Fruit fly (Drosophila melanogaster) whole organism, embryonic: ENCODE data around the gene CG8892.

Experiments
- CG10209 ChIP-seq: fragments of 200-800 bp; sonication (Bioruptor generic); optimal IDR thresholded peaks from 3 replicates; lab custom pipeline; 2017; ENCODE audit warnings: missing biosample characterization, mild to moderate bottlenecking, missing genetic modification characterization, missing genetic modification reagents
- CG10321 ChIP-seq: fragments of 200-800 bp; sonication (Bioruptor generic); IDR thresholded peaks from 2 replicates; pipeline ENCODE4 v1.3.6; 2022; ENCODE audit warnings: missing biosample characterization, missing genetic modification characterization
- CG10543 ChIP-seq: fragments of 200-800 bp; sonication (Bioruptor generic); optimal IDR thresholded peaks from 3 replicates; lab custom pipeline; 2017; ENCODE audit warnings: missing biosample characterization, mild to moderate bottlenecking, missing genetic modification characterization, moderate library complexity
- CG11504 ChIP-seq: fragments of 200-800 bp; sonication (Bioruptor generic); optimal IDR thresholded peaks from 3 replicates; lab custom pipeline; 2019; ENCODE audit warnings: missing biosample characterization, mild to moderate bottlenecking, missing genetic modification characterization, moderate library complexity
- CG12155 ChIP-seq: fragments of 200-800 bp; sonication (Bioruptor generic); optimal IDR thresholded peaks from 3 replicates; lab custom pipeline; 2016; ENCODE audit warnings: missing biosample characterization, missing genetic modification characterization
- CG16813 ChIP-seq: fragments of 200-800 bp; sonication (Bioruptor generic); IDR thresholded peaks from 3 replicates; pipeline ENCODE4 v1.3.6; 2022; ENCODE audit warnings: missing biosample characterization, missing genetic modification characterization; ENCODE audit not compliant: partially characterized antibody
- CG1792 ChIP-seq: fragments of 200-800 bp; sonication (Bioruptor generic); optimal IDR thresholded peaks from 2 replicates; lab custom pipeline; 2016; ENCODE audit warnings: missing biosample characterization, missing genetic modification characterization
- CG18262 ChIP-seq: fragments of 200-800 bp; optimal IDR thresholded peaks from 3 replicates; lab custom pipeline; 2019; ENCODE audit warnings: missing biosample characterization, mild to moderate bottlenecking, missing genetic modification characterization, moderate library complexity
- CG18476 ChIP-seq: fragments of 200-800 bp; sonication (Bioruptor generic); optimal IDR thresholded peaks from 2 replicates; lab custom pipeline; 2016; ENCODE audit warnings: missing biosample characterization, mild to moderate bottlenecking, missing genetic modification characterization
- CG2129 ChIP-seq: fragments of 200-800 bp; sonication (Bioruptor generic); IDR thresholded peaks from 2 replicates; pipeline ENCODE4 v1.3.6; 2022; ENCODE audit warnings: missing biosample characterization, missing genetic modification characterization; ENCODE audit not compliant: partially characterized antibody
- CG2678 ChIP-seq: fragments of 200-800 bp; sonication (Bioruptor generic); optimal IDR thresholded peaks from 3 replicates; lab custom pipeline; 2019; ENCODE audit warnings: missing biosample characterization, mild to moderate bottlenecking, missing genetic modification characterization, moderate library complexity
- CG31224 ChIP-seq: fragments of 200-800 bp; sonication (Bioruptor generic); IDR thresholded peaks from 2 replicates; pipeline ENCODE4 v1.3.6; 2022; ENCODE audit warnings: missing biosample characterization, missing genetic modification characterization
- CG31388 ChIP-seq: fragments of 200-800 bp; sonication (Bioruptor generic); optimal IDR thresholded peaks from 2 replicates; lab custom pipeline; 2016; ENCODE audit warnings: missing biosample characterization, missing genetic modification characterization
- CG3163 ChIP-seq: fragments of 200-800 bp; sonication (Bioruptor generic); optimal IDR thresholded peaks from 3 replicates; lab custom pipeline; 2016; ENCODE audit warnings: missing biosample characterization, missing genetic modification characterization
- CG34224 ChIP-seq: fragments of 200-800 bp; sonication (Bioruptor generic); IDR thresholded peaks from 3 replicates; pipeline ENCODE4 v1.3.6; 2022; ENCODE audit warnings: missing biosample characterization, missing genetic modification characterization; ENCODE audit not compliant: partially characterized antibody
- CG34376 ChIP-seq: fragments of 200-800 bp; sonication (Bioruptor generic); optimal IDR thresholded peaks from 2 replicates; lab custom pipeline; 2018; ENCODE audit warnings: missing biosample characterization, mild to moderate bottlenecking, missing genetic modification characterization
- CG42726 ChIP-seq: fragments of 200-800 bp; sonication (Bioruptor generic); IDR thresholded peaks from 2 replicates; pipeline ENCODE4 v1.3.6; 2022; ENCODE audit warnings: missing biosample characterization, missing genetic modification characterization; ENCODE audit not compliant: partially characterized antibody
- CG4282 ChIP-seq: fragments of 200-800 bp; sonication (Bioruptor generic); optimal IDR thresholded peaks from 2 replicates; lab custom pipeline; 2016; ENCODE audit warnings: missing biosample characterization, missing genetic modification characterization
- CG4820 ChIP-seq: fragments of 200-800 bp; sonication (Bioruptor generic); optimal IDR thresholded peaks from 3 replicates; lab custom pipeline; 2016; ENCODE audit warnings: missing biosample characterization, missing genetic modification characterization
- CG6765 ChIP-seq: fragments of 200-800 bp; sonication (Bioruptor generic); optimal IDR thresholded peaks from 3 replicates; lab custom pipeline; 2017; ENCODE audit warnings: missing biosample characterization, mild to moderate bottlenecking, missing genetic modification characterization
- CG7556 ChIP-seq: fragments of 200-800 bp; sonication (Bioruptor generic); optimal IDR thresholded peaks from 2 replicates; lab custom pipeline; 2017; ENCODE audit warnings: missing biosample characterization, mild to moderate bottlenecking, missing genetic modification characterization
- CG8281 ChIP-seq: fragments of 200-800 bp; sonication (Bioruptor generic); optimal IDR thresholded peaks from 2 replicates; lab custom pipeline; 2018; ENCODE audit warnings: missing biosample characterization, mild to moderate bottlenecking, missing genetic modification characterization, moderate library complexity
- CG9215 ChIP-seq: fragments of 200-800 bp; sonication (Bioruptor generic); IDR thresholded peaks from 2 replicates; pipeline ENCODE4 v1.3.6; 2022; ENCODE audit warnings: missing biosample characterization, missing genetic modification characterization
- D19B ChIP-seq: fragments of 200-800 bp; sonication (Bioruptor generic); optimal IDR thresholded peaks from 2 replicates; lab custom pipeline; 2017; ENCODE audit warnings: missing biosample characterization, mild to moderate bottlenecking, missing genetic modification characterization
- Deaf1 ChIP-seq: fragments of 200-800 bp; optimal IDR thresholded peaks from 3 replicates; lab custom pipeline; 2019; ENCODE audit warnings: missing biosample characterization, mild to moderate bottlenecking, missing genetic modification characterization, moderate library complexity
- Hmr ChIP-seq: fragments of 200-800 bp; sonication (Bioruptor generic); optimal IDR thresholded peaks from 3 replicates; lab custom pipeline; 2017; ENCODE audit warnings: mild to moderate bottlenecking, missing biosample characterization, missing genetic modification reagents, missing genetic modification characterization
- Jarid2 ChIP-seq: fragments of 200-800 bp; sonication (Bioruptor generic); optimal IDR thresholded peaks from 3 replicates; lab custom pipeline; 2017; ENCODE audit warnings: mild to moderate bottlenecking, missing biosample characterization, missing genetic modification reagents, missing genetic modification characterization
- Neu2 ChIP-seq: fragments of 200-800 bp; sonication (Bioruptor generic); optimal IDR thresholded peaks from 3 replicates; lab custom pipeline; 2016; ENCODE audit warnings: missing biosample characterization, missing genetic modification characterization, borderline replicate concordance
- Nf-YC ChIP-seq: fragments of 200-800 bp; optimal IDR thresholded peaks from 3 replicates; lab custom pipeline; 2019; ENCODE audit warnings: missing biosample characterization, mild to moderate bottlenecking, missing genetic modification characterization, moderate library complexity
- Rfx ChIP-seq: fragments of 200-800 bp; sonication (Bioruptor generic); IDR thresholded peaks from 2 replicates; pipeline ENCODE4 v1.3.6; 2022; ENCODE audit warnings: missing biosample characterization, missing genetic modification characterization
- Rx ChIP-seq: fragments of 200-800 bp; sonication (Bioruptor generic); IDR thresholded peaks from 2 replicates; pipeline ENCODE4 v1.3.6; 2022; ENCODE audit warnings: missing biosample characterization, missing genetic modification characterization
- bigmax ChIP-seq: fragments of 200-800 bp; sonication (Bioruptor generic); optimal IDR thresholded peaks from 2 replicates; lab custom pipeline; 2018; ENCODE audit warnings: missing biosample characterization, mild to moderate bottlenecking, missing genetic modification characterization
- cg ChIP-seq: fragments of 200-800 bp; sonication (Bioruptor generic); optimal IDR thresholded peaks from 3 replicates; lab custom pipeline; 2019; ENCODE audit warnings: missing biosample characterization, mild to moderate bottlenecking, missing genetic modification characterization, moderate library complexity
- crol ChIP-seq: fragments of 200-800 bp; sonication (Bioruptor generic); IDR thresholded peaks from 2 replicates; pipeline ENCODE4 v1.3.6; 2022; ENCODE audit warnings: missing biosample characterization, missing genetic modification characterization
- dm ChIP-seq: fragments of 200-800 bp; sonication (Bioruptor generic); optimal IDR thresholded peaks from 3 replicates; lab custom pipeline; 2016; ENCODE audit warnings: missing biosample characterization, missing genetic modification characterization
- exex ChIP-seq: fragments of 200-800 bp; sonication (Bioruptor generic); optimal IDR thresholded peaks from 4 replicates; lab custom pipeline; 2018; ENCODE audit warnings: missing biosample characterization, mild to moderate bottlenecking, missing genetic modification characterization, moderate library complexity
- fd96Cb ChIP-seq: fragments of 200-800 bp; sonication (Bioruptor generic); optimal IDR thresholded peaks from 2 replicates; lab custom pipeline; 2018; ENCODE audit warnings: missing biosample characterization, mild to moderate bottlenecking, missing genetic modification characterization, moderate library complexity
- ftz-f1 ChIP-seq: fragments of 200-800 bp; sonication (Bioruptor generic); optimal IDR thresholded peaks from 2 replicates; lab custom pipeline; 2016; ENCODE audit warnings: missing biosample characterization, missing genetic modification characterization
- gem ChIP-seq: fragments of 200-800 bp; sonication (Bioruptor generic); optimal IDR thresholded peaks from 2 replicates; lab custom pipeline; 2019; ENCODE audit warnings: missing biosample characterization, mild to moderate bottlenecking, missing genetic modification characterization, moderate library complexity
- kah ChIP-seq: fragments of 200-800 bp; sonication (Bioruptor generic); optimal IDR thresholded peaks from 2 replicates; lab custom pipeline; 2018; ENCODE audit warnings: missing biosample characterization, mild to moderate bottlenecking, missing genetic modification characterization
- kay ChIP-seq: fragments of 200-800 bp; sonication (Bioruptor generic); optimal IDR thresholded peaks from 2 replicates; lab custom pipeline; 2016; ENCODE audit warnings: missing biosample characterization, missing genetic modification characterization
- lilli ChIP-seq: fragments of 200-800 bp; sonication (Bioruptor generic); optimal IDR thresholded peaks from 3 replicates; lab custom pipeline; 2016; ENCODE audit warnings: missing biosample characterization, missing genetic modification characterization
- pum ChIP-seq: fragments of 200-800 bp; sonication (Bioruptor generic); optimal IDR thresholded peaks from 2 replicates; lab custom pipeline; 2016; ENCODE audit warnings: missing biosample characterization, missing genetic modification characterization
- row ChIP-seq: fragments of 200-800 bp; sonication (Bioruptor generic); IDR thresholded peaks from 3 replicates; pipeline ENCODE4 v1.3.6; 2022; ENCODE audit warnings: missing biosample characterization, missing genetic modification characterization
- sim ChIP-seq: fragments of 200-800 bp; sonication (Bioruptor generic); IDR thresholded peaks from 2 replicates; pipeline ENCODE4 v1.3.6; 2022; ENCODE audit warnings: missing biosample characterization, missing genetic modification characterization
- sqz ChIP-seq: fragments of 200-800 bp; sonication (Bioruptor generic); optimal IDR thresholded peaks from 3 replicates; lab custom pipeline; 2018; ENCODE audit warnings: missing biosample characterization, mild to moderate bottlenecking, missing genetic modification characterization
- ssp ChIP-seq: fragments of 200-800 bp; sonication (Bioruptor generic); IDR thresholded peaks from 2 replicates; pipeline ENCODE4 v1.3.6; 2022; ENCODE audit warnings: missing biosample characterization, missing genetic modification characterization
- tin ChIP-seq: fragments of 200-800 bp; sonication (Bioruptor generic); optimal IDR thresholded peaks from 3 replicates; lab custom pipeline; 2016; ENCODE audit warnings: missing biosample characterization, missing genetic modification characterization

Gene CG8892

DNA sequence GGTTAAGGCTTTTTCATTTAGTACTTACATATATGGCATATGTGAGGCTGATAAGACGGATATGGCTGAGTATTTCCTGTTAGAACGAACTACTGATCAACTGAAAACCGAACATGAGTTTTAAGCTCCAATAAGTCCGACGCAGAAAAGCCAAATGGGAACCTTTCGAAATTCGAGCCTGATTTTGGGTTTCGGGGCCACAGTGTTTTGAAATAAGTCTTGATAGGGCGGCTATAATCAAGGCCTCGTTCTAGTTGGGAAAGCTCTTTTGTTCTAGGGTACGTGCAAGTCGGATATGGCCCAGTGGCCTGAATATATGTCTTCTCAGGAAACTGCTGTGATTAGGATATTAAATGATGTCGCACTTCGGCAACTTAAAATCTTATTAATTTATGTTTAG lies 46.7 kb upstream of the CG8892 start, which contains the start of gene vkg:
TSS of gene vkg (minus strand) at position 101 of the 400 bp plus-strand sequence.
- TF ChIP-seq CG1792 (GFP tag; lab: Kevin White, UChicago) (no peak), kay (GFP tag; lab: Kevin White, UChicago) (no peak), CG16813 (GFP tag; lab: Robert Waterston, UW) (no peak), Rfx (GFP tag; lab: Robert Waterston, UW) (no peak), CG10209 (GFP tag; lab: Kevin White, UChicago) (no peak), CG3163 (no peak), CG10543 (no peak), CG7556 (GFP tag; lab: Kevin White, UChicago) (no peak), CG8281 (no peak), Jarid2 (GFP tag; lab: Kevin White, UChicago) (no peak)
- TF ChIP-seq, all 482 proteins: peak for 0

DNA sequence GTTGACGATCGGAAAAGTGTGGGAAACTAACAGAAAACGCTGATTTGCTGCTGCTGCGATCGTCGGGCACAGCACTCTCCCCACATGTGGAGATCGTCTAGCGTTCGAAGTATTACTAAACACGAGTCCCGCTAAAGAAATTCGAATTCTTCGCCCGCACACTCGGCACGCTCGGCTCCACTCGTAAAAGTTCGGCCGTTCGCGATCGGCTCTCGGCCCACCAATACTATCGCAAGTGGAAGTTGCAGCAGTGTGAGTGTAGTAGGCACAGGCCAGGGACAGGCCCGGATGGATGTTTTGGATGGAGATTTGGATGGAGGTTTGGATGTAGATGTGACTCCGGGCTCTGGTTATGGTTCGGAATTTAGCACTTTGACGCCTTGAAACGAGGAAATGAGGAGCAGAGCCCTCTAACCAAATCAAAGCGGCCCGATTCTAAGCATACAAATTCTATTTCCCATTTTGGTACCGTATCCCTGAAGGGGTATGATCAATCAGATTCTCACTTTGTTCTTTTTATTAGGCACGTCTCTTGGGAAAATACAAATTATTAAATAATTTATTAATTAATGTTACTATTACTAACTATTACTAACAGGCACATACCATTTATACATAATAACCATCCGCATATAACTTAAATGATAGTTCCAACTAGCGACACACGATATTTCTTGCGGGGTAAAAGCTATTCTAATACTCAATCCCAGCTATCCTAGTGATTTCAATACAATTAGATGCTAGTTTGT lies 46.1 kb upstream of the CG8892 start:
- TF ChIP-seq Rx (GFP tag; lab: Robert Waterston, UW) = no peak
- peak; percentile 32 for TF ChIP-seq CG2678 (tag; lab: Kevin White, UChicago)
- no peak for TF ChIP-seq ssp (GFP tag; lab: Robert Waterston, UW)
- no peak for TF ChIP-seq pum (GFP tag; lab: Kevin White, UChicago)
- no peak for TF ChIP-seq fd96Cb (tag; lab: Kevin White, UChicago)
- TF ChIP-seq CG42726 (GFP tag; lab: Robert Waterston, UW) = no peak
- TF ChIP-seq CG4820 (GFP tag; lab: Kevin White, UChicago) = no peak
- TF ChIP-seq row (GFP tag; lab: Robert Waterston, UW) = peak; percentile 57; the same call in 2 of the 3 replicates
- no peak for TF ChIP-seq kah (GFP tag; lab: Kevin White, UChicago)
- TF ChIP-seq CG11504 (tag; lab: Kevin White, UChicago) = peak; percentile 11
- TF ChIP-seq gem (tag; lab: Kevin White, UChicago) = peak; percentile 44
- TF ChIP-seq dm = no peak
- no peak for TF ChIP-seq sim (GFP tag; lab: Robert Waterston, UW)
- TF ChIP-seq CG2129 (GFP tag; lab: Robert Waterston, UW) = no peak
- peak; percentile 9 for TF ChIP-seq lilli (GFP tag; lab: Kevin White, UChicago)
- no peak for TF ChIP-seq crol (GFP tag; lab: Robert Waterston, UW)
- TF ChIP-seq CG34224 (GFP tag; lab: Robert Waterston, UW) = no peak
- TF ChIP-seq CG18476 (GFP tag; lab: Kevin White, UChicago) = no peak
- peak; percentile 97 for TF ChIP-seq Deaf1 (tag; lab: Kevin White, UChicago)
- TF ChIP-seq Nf-YC (tag; lab: Kevin White, UChicago) = peak; percentile 51
- no peak for TF ChIP-seq Neu2
- TF ChIP-seq Hmr (GFP tag; lab: Kevin White, UChicago) = no peak
- no peak for TF ChIP-seq tin (GFP tag; lab: Kevin White, UChicago)
- TF ChIP-seq CG31388 = no peak
- no peak for TF ChIP-seq sqz (GFP tag; lab: Kevin White, UChicago)
- TF ChIP-seq CG31224 (GFP tag; lab: Robert Waterston, UW) = no peak
- TF ChIP-seq CG34376 (GFP tag; lab: Kevin White, UChicago) = peak; percentile 95
- TF ChIP-seq bigmax (GFP tag; lab: Kevin White, UChicago) = no peak
- peak; percentile 46 for TF ChIP-seq cg (GFP tag; lab: Kevin White, UChicago)
- no peak for TF ChIP-seq CG9215 (GFP tag; lab: Robert Waterston, UW)
- peak; percentile 92 for TF ChIP-seq D19B (GFP tag; lab: Kevin White, UChicago)
- TF ChIP-seq CG12155 (GFP tag; lab: Kevin White, UChicago) = no peak
- TF ChIP-seq CG6765 = no peak
- no peak for TF ChIP-seq CG10321 (GFP tag; lab: Robert Waterston, UW)
- peak; percentile 0 for TF ChIP-seq CG18262 (tag; lab: Kevin White, UChicago)
- peak; percentile 37 for TF ChIP-seq ftz-f1
- no peak for TF ChIP-seq CG4282
- no peak for TF ChIP-seq exex (tag; lab: Kevin White, UChicago)
